Worm (Caenorhabditis elegans) whole organism, midembryonic: Measurements from ENCODE around the gene alh-4.

Experiments
- T22C8.4 ChIP-seq: fragments of 200-800 bp; sonication (Bioruptor generic); IDR thresholded peaks from 2 replicates; pipeline ENCODE4 v1.3.6; 2022; ENCODE audit warnings: missing genetic modification characterization, missing compliant biosample characterization
- cog-1 ChIP-seq: sonication (generic microtip); optimal IDR thresholded peaks from 2 replicates; lab custom pipeline; 2016; ENCODE audit warnings: missing genetic modification characterization, missing compliant biosample characterization
- flt-1 ChIP-seq: fragments of 200-800 bp; sonication (Bioruptor generic); IDR thresholded peaks from 2 replicates; pipeline ENCODE4 v1.3.6; 2022; ENCODE audit warnings: missing genetic modification characterization, missing compliant biosample characterization
- klf-2 ChIP-seq: fragments of 200-800 bp; sonication (Bioruptor generic); conservative IDR thresholded peaks from 2 replicates; pipeline ENCODE4 v1.3.6; 2022; ENCODE audit warnings: missing genetic modification reagents, missing genetic modification characterization, missing compliant biosample characterization
- med-1 ChIP-seq: sonication (generic microtip); optimal IDR thresholded peaks from 2 replicates; lab custom pipeline; 2017; ENCODE audit warnings: missing genetic modification characterization, mild to moderate bottlenecking, missing compliant biosample characterization, antibody characterized with exemption, missing genetic modification reagents; ENCODE audit not compliant: insufficient read depth
- tab-1 ChIP-seq: fragments of 200-800 bp; sonication (Bioruptor generic); IDR thresholded peaks from 2 replicates; pipeline ENCODE4 v1.3.6; 2022; ENCODE audit warnings: missing genetic modification characterization, missing compliant biosample characterization
- ztf-23 ChIP-seq: fragments of 200-800 bp; sonication (Bioruptor generic); IDR thresholded peaks from 2 replicates; pipeline ENCODE4 v1.3.6; 2022; ENCODE audit warnings: missing genetic modification reagents, missing genetic modification characterization, missing compliant biosample characterization
- ztf-29 ChIP-seq: fragments of 200-800 bp; sonication (Bioruptor generic); IDR thresholded peaks from 2 replicates; pipeline ENCODE4 v1.3.6; 2022; ENCODE audit warnings: missing genetic modification reagents, missing genetic modification characterization, missing compliant biosample characterization

ce11 chrV:6413057-6413456 lies 16.7 kb downstream of the alh-4 start:
- TF ChIP-seq med-1 (GFP tag; lab: Kevin White, UChicago) (no peak), ztf-23 (GFP tag; lab: Robert Waterston, UW) (no peak), klf-2 (GFP tag; lab: Robert Waterston, UW) (no peak), tab-1 (GFP tag; lab: Robert Waterston, UW) (no peak), ztf-29 (GFP tag; lab: Robert Waterston, UW) (no peak), flt-1 (GFP tag; lab: Robert Waterston, UW) (no peak), T22C8.4 (no peak), cog-1 (tag; lab: Kevin White, UChicago) (no peak)
